Fruit fly (Drosophila melanogaster) whole organism, embryonic: Measurements from ENCODE around the gene TTLL4B.

Experiments
- Abd-B ChIP-seq: fragments of 200-800 bp; sonication (Bioruptor generic); optimal IDR thresholded peaks from 2 replicates; lab custom pipeline; 2018; ENCODE audit warnings: missing biosample characterization, mild to moderate bottlenecking, missing genetic modification characterization, moderate library complexity
- B-H1 ChIP-seq: fragments of 200-800 bp; sonication (Bioruptor generic); IDR thresholded peaks from 3 replicates; pipeline ENCODE4 v1.3.6; 2022; ENCODE audit warnings: missing biosample characterization, missing genetic modification characterization
- CG1024 ChIP-seq: fragments of 200-800 bp; sonication (Bioruptor generic); IDR thresholded peaks from 2 replicates; pipeline ENCODE4 v1.3.6; 2022; ENCODE audit warnings: missing biosample characterization, missing genetic modification characterization
- CG10267 ChIP-seq: fragments of 200-800 bp; sonication (Bioruptor generic); optimal IDR thresholded peaks from 2 replicates; lab custom pipeline; 2018; ENCODE audit warnings: missing biosample characterization, mild to moderate bottlenecking, missing genetic modification characterization, moderate library complexity
- CG11456 ChIP-seq: fragments of 200-800 bp; sonication (Bioruptor generic); IDR thresholded peaks from 3 replicates; pipeline ENCODE4 v1.3.6; 2022; ENCODE audit warnings: missing biosample characterization, missing genetic modification characterization
- CG12219 ChIP-seq: fragments of 200-800 bp; sonication (Bioruptor generic); optimal IDR thresholded peaks from 3 replicates; lab custom pipeline; 2018; ENCODE audit warnings: missing biosample characterization, mild to moderate bottlenecking, missing genetic modification characterization
- CG12236 ChIP-seq: fragments of 200-800 bp; sonication (Bioruptor generic); optimal IDR thresholded peaks from 2 replicates; lab custom pipeline; 2016; ENCODE audit warnings: missing biosample characterization, missing genetic modification characterization
- CG13894 ChIP-seq: fragments of 200-800 bp; sonication (Bioruptor generic); optimal IDR thresholded peaks from 3 replicates; lab custom pipeline; 2018; ENCODE audit warnings: missing biosample characterization, mild to moderate bottlenecking, missing genetic modification characterization, moderate library complexity
- CG14441 ChIP-seq: fragments of 200-800 bp; sonication (Bioruptor generic); IDR thresholded peaks from 2 replicates; pipeline ENCODE4 v1.3.6; 2022; ENCODE audit warnings: missing biosample characterization, missing genetic modification characterization
- CG14860 ChIP-seq: fragments of 200-800 bp; sonication (Bioruptor generic); IDR thresholded peaks from 3 replicates; pipeline ENCODE4 v1.3.6; 2022; ENCODE audit warnings: missing biosample characterization, missing genetic modification characterization; ENCODE audit not compliant: partially characterized antibody
- CG15601 ChIP-seq: fragments of 200-800 bp; sonication (Bioruptor generic); optimal IDR thresholded peaks from 3 replicates; lab custom pipeline; 2019; ENCODE audit warnings: missing biosample characterization, mild to moderate bottlenecking, missing genetic modification characterization, moderate library complexity
- CG17359 ChIP-seq: fragments of 200-800 bp; sonication (Bioruptor generic); optimal IDR thresholded peaks from 3 replicates; lab custom pipeline; 2018; ENCODE audit warnings: missing biosample characterization, mild to moderate bottlenecking, missing genetic modification characterization, moderate library complexity
- CG2199 ChIP-seq: fragments of 200-800 bp; sonication (Bioruptor generic); IDR thresholded peaks from 3 replicates; pipeline ENCODE4 v1.3.6; 2022; ENCODE audit warnings: missing biosample characterization, missing genetic modification characterization
- CG31441 ChIP-seq: fragments of 200-800 bp; sonication (Bioruptor generic); IDR thresholded peaks from 2 replicates; pipeline ENCODE4 v1.3.6; 2022; ENCODE audit warnings: missing biosample characterization, missing genetic modification characterization
- CG33557 ChIP-seq: fragments of 200-800 bp; sonication (Bioruptor generic); optimal IDR thresholded peaks from 2 replicates; lab custom pipeline; 2019; ENCODE audit warnings: missing biosample characterization, mild to moderate bottlenecking, missing genetic modification characterization, moderate library complexity
- CG3407 ChIP-seq: fragments of 200-800 bp; sonication (Bioruptor generic); optimal IDR thresholded peaks from 2 replicates; lab custom pipeline; 2018; ENCODE audit warnings: missing biosample characterization, mild to moderate bottlenecking, missing genetic modification characterization
- CG34224 ChIP-seq: fragments of 200-800 bp; sonication (Bioruptor generic); IDR thresholded peaks from 3 replicates; pipeline ENCODE4 v1.3.6; 2022; ENCODE audit warnings: missing biosample characterization, missing genetic modification characterization; ENCODE audit not compliant: partially characterized antibody
- CG34422 ChIP-seq: fragments of 200-800 bp; sonication (Bioruptor generic); IDR thresholded peaks from 3 replicates; pipeline ENCODE4 v1.3.6; 2022; ENCODE audit warnings: missing biosample characterization, missing genetic modification characterization
- CG4617 ChIP-seq: fragments of 200-800 bp; sonication (Bioruptor generic); optimal IDR thresholded peaks from 3 replicates; lab custom pipeline; 2016; ENCODE audit warnings: missing biosample characterization, missing genetic modification characterization, borderline replicate concordance
- CG5180 ChIP-seq: fragments of 200-800 bp; sonication (Bioruptor generic); optimal IDR thresholded peaks from 3 replicates; lab custom pipeline; 2017; ENCODE audit warnings: missing biosample characterization, missing genetic modification characterization, mild to moderate bottlenecking, moderate library complexity, missing genetic modification reagents
- CG6683 ChIP-seq: fragments of 200-800 bp; sonication (Bioruptor generic); optimal IDR thresholded peaks from 2 replicates; lab custom pipeline; 2017; ENCODE audit warnings: missing biosample characterization, mild to moderate bottlenecking, missing genetic modification characterization, missing genetic modification reagents
- CG8290 ChIP-seq, 3 experiments: fragments of 200-800 bp; sonication (Bioruptor generic); optimal IDR thresholded peaks; 2 replicates each; lab custom pipeline; 2016 to 2019; ENCODE audit warnings: missing biosample characterization in 3 of 3, missing genetic modification characterization in 3 of 3, mild to moderate bottlenecking in 2 of 3, moderate library complexity in 1 of 3
- CG9437 ChIP-seq: fragments of 200-800 bp; sonication (Bioruptor generic); optimal IDR thresholded peaks from 2 replicates; lab custom pipeline; 2018; ENCODE audit warnings: missing biosample characterization, mild to moderate bottlenecking, missing genetic modification characterization
- CG9876 ChIP-seq: fragments of 200-800 bp; sonication (Bioruptor generic); optimal IDR thresholded peaks from 2 replicates; lab custom pipeline; 2016; ENCODE audit warnings: missing biosample characterization, missing genetic modification characterization
- Dip3 ChIP-seq: fragments of 200-800 bp; sonication (Bioruptor generic); optimal IDR thresholded peaks from 3 replicates; lab custom pipeline; 2016; ENCODE audit warnings: missing biosample characterization, missing genetic modification characterization
- Dp ChIP-seq: fragments of 200-800 bp; sonication (Bioruptor generic); optimal IDR thresholded peaks from 2 replicates; lab custom pipeline; 2018; ENCODE audit warnings: missing biosample characterization, mild to moderate bottlenecking, missing genetic modification characterization, moderate library complexity
- ERR ChIP-seq: fragments of 200-800 bp; sonication (Bioruptor generic); optimal IDR thresholded peaks from 2 replicates; lab custom pipeline; 2016; ENCODE audit warnings: missing biosample characterization, missing genetic modification characterization
- HLH3B ChIP-seq: fragments of 200-800 bp; sonication (Bioruptor generic); IDR thresholded peaks from 2 replicates; pipeline ENCODE4 v1.3.6; 2022; ENCODE audit warnings: missing biosample characterization, missing genetic modification characterization
- HLHmδ ChIP-seq: fragments of 200-800 bp; sonication (Bioruptor generic); optimal IDR thresholded peaks from 2 replicates; lab custom pipeline; 2018; ENCODE audit warnings: missing biosample characterization, mild to moderate bottlenecking, missing genetic modification characterization, moderate library complexity
- Lim3 ChIP-seq: fragments of 200-800 bp; sonication (Bioruptor generic); IDR thresholded peaks from 2 replicates; pipeline ENCODE4 v1.3.6; 2022; ENCODE audit warnings: missing biosample characterization, missing genetic modification characterization
- Max ChIP-seq: fragments of 200-800 bp; sonication (Bioruptor generic); optimal IDR thresholded peaks from 2 replicates; lab custom pipeline; 2016; ENCODE audit warnings: missing biosample characterization, mild to moderate bottlenecking, missing genetic modification characterization
- Med ChIP-seq: fragments of 200-800 bp; sonication (Bioruptor generic); peaks from one replicate; lab custom pipeline; 2016; ENCODE audit warnings: missing biosample characterization, missing genetic modification characterization, mild to moderate bottlenecking, inconsistent platforms, moderate library complexity
- Poxn ChIP-seq: fragments of 200-800 bp; sonication (Bioruptor generic); IDR thresholded peaks from 2 replicates; pipeline ENCODE4 v1.3.6; 2022; ENCODE audit warnings: missing biosample characterization, missing genetic modification characterization
- Ptx1 ChIP-seq: fragments of 200-800 bp; sonication (Bioruptor generic); IDR thresholded peaks from 2 replicates; pipeline ENCODE4 v1.3.6; 2022; ENCODE audit warnings: missing biosample characterization, missing genetic modification characterization
- Vsx1 ChIP-seq: fragments of 200-800 bp; sonication (Bioruptor generic); optimal IDR thresholded peaks from 2 replicates; lab custom pipeline; 2017; ENCODE audit warnings: missing biosample characterization, mild to moderate bottlenecking, missing genetic modification characterization, missing genetic modification reagents
- ac ChIP-seq: fragments of 200-800 bp; sonication (Bioruptor generic); optimal IDR thresholded peaks from 3 replicates; lab custom pipeline; 2017; ENCODE audit warnings: missing biosample characterization, mild to moderate bottlenecking, missing genetic modification characterization
- aop ChIP-seq: fragments of 200-800 bp; sonication (Bioruptor generic); IDR thresholded peaks from 2 replicates; pipeline ENCODE4 v1.3.6; 2022; ENCODE audit warnings: missing biosample characterization, missing genetic modification characterization
- corto ChIP-seq: fragments of 200-800 bp; sonication (Bioruptor generic); optimal IDR thresholded peaks from 2 replicates; lab custom pipeline; 2016; ENCODE audit warnings: missing biosample characterization, mild to moderate bottlenecking, missing genetic modification characterization, moderate library complexity
- da ChIP-seq: fragments of 200-800 bp; sonication (Bioruptor generic); optimal IDR thresholded peaks from 2 replicates; lab custom pipeline; 2016; ENCODE audit warnings: missing biosample characterization, missing genetic modification characterization
- fd96Cb ChIP-seq: fragments of 200-800 bp; sonication (Bioruptor generic); optimal IDR thresholded peaks from 2 replicates; lab custom pipeline; 2018; ENCODE audit warnings: missing biosample characterization, mild to moderate bottlenecking, missing genetic modification characterization, moderate library complexity
- fru ChIP-seq: fragments of >200 bp; optimal IDR thresholded peaks from 2 replicates; lab custom pipeline; 2017
- gt ChIP-seq: fragments of 200-800 bp; sonication (Bioruptor generic); IDR thresholded peaks from 2 replicates; pipeline ENCODE4 v1.3.6; 2022; ENCODE audit warnings: missing biosample characterization, missing genetic modification characterization
- ham ChIP-seq: fragments of 200-800 bp; sonication (Bioruptor generic); IDR thresholded peaks from 2 replicates; pipeline ENCODE4 v1.3.6; 2022; ENCODE audit warnings: missing biosample characterization, missing genetic modification characterization
- mam ChIP-seq: fragments of 200-800 bp; sonication (Bioruptor generic); optimal IDR thresholded peaks from 3 replicates; lab custom pipeline; 2016; ENCODE audit warnings: missing biosample characterization, missing genetic modification characterization
- mld ChIP-seq: fragments of 200-800 bp; sonication (Bioruptor generic); IDR thresholded peaks from 3 replicates; pipeline ENCODE4 v1.3.6; 2022; ENCODE audit warnings: missing biosample characterization, missing genetic modification characterization; ENCODE audit not compliant: partially characterized antibody
- otp ChIP-seq: fragments of 200-800 bp; sonication (Bioruptor generic); IDR thresholded peaks from 3 replicates; pipeline ENCODE4, ENCODE4 v1.3.6; 2022; ENCODE audit warnings: missing biosample characterization, missing genetic modification characterization
- pb ChIP-seq: fragments of 200-800 bp; sonication (Bioruptor generic); optimal IDR thresholded peaks from 3 replicates; lab custom pipeline; 2016; ENCODE audit warnings: missing biosample characterization, missing genetic modification characterization
- pnt ChIP-seq: fragments of 200-800 bp; sonication (Bioruptor generic); optimal IDR thresholded peaks from 3 replicates; lab custom pipeline; 2016; ENCODE audit warnings: missing biosample characterization, missing genetic modification characterization
- ranshi ChIP-seq: fragments of 200-800 bp; sonication (Bioruptor generic); IDR thresholded peaks from 2 replicates; pipeline ENCODE4 v1.3.6; 2022; ENCODE audit warnings: missing biosample characterization, missing genetic modification characterization
- sna ChIP-seq: fragments of 200-800 bp; sonication (Bioruptor generic); IDR thresholded peaks from 2 replicates; pipeline ENCODE4 v1.3.6; 2022; ENCODE audit warnings: missing biosample characterization, missing genetic modification characterization; ENCODE audit not compliant: partially characterized antibody

Gene TTLL4B

DNA sequence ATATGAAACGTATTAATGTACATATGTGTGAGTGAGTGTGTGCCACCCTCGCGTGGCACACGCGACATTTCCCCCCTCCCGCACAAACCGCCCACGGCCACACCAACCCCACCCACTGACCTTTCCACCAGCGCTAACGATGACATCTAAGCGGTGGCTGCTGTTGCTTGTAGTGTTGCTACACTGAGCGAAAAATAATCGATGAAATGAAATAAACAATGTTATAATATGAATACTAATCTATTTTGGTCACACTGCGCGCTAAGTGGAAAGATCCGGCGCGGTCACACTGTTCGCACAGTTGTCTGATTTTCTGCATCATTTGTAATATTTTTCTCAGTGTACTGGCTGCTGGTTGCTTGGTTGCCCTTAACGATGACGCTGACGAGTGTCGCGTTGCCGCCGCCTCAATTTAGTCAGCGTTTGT lies 30.2 kb upstream of the TTLL4B start (continued):
- TF ChIP-seq CG31441 = peak; percentile 98
- peak; percentile 98 for TF ChIP-seq CG3407 (GFP tag; lab: Kevin White, UChicago)
- TF ChIP-seq CG5180 (GFP tag; lab: Kevin White, UChicago) = peak; percentile 85
- peak; percentile 74 for TF ChIP-seq Dip3 (GFP tag; lab: Kevin White, UChicago)
- TF ChIP-seq Dp (GFP tag; lab: Kevin White, UChicago) = peak; percentile 16
- TF ChIP-seq otp (GFP tag; lab: Robert Waterston, UW) = peak; percentile 97
- peak; percentile 40 for TF ChIP-seq CG13894 (tag; lab: Kevin White, UChicago)
- no peak; the same call in 2 of the 3 replicates for TF ChIP-seq CG34224 (GFP tag; lab: Robert Waterston, UW)
- TF ChIP-seq CG12219 (GFP tag; lab: Kevin White, UChicago) = peak; percentile 97
- TF ChIP-seq CG1024 (GFP tag; lab: Robert Waterston, UW) = peak; percentile 95
- peak; percentile 82 for TF ChIP-seq CG6683 (GFP tag; lab: Kevin White, UChicago)
- TF ChIP-seq fru = no peak
- peak; percentile 96 for TF ChIP-seq Abd-B (GFP tag; lab: Kevin White, UChicago)
- TF ChIP-seq CG11456 (GFP tag; lab: Robert Waterston, UW) = peak; percentile 94
- peak; percentile 92 for TF ChIP-seq da (GFP tag; lab: Kevin White, UChicago)
- peak; percentile 99 for TF ChIP-seq Med
- TF ChIP-seq pb (GFP tag; lab: Kevin White, UChicago) = peak; percentile 94
- peak; percentile 97 for TF ChIP-seq CG34422 (GFP tag; lab: Robert Waterston, UW)
- TF ChIP-seq ac = peak; percentile 98
- TF ChIP-seq CG8290 (GFP tag; optimal IDR thresholded peaks at IDR 0.05; lab: Kevin White, UChicago) = peak; percentile 97
- TF ChIP-seq CG8290 (tag; optimal IDR thresholded peaks at IDR 0.05; lab: Kevin White, UChicago) = peak; percentile 84 to 97
- peak; percentile 96 for TF ChIP-seq CG33557
- peak; percentile 83 for TF ChIP-seq aop (GFP tag; lab: Robert Waterston, UW)
- TF ChIP-seq CG10267 (tag; lab: Kevin White, UChicago) = peak; percentile 94
- peak; percentile 97 for TF ChIP-seq CG17359 (tag; lab: Kevin White, UChicago)
- TF ChIP-seq Max (GFP tag; lab: Kevin White, UChicago) = peak; percentile 95
- peak; percentile 95 for TF ChIP-seq ranshi (GFP tag; lab: Robert Waterston, UW)
- TF ChIP-seq corto (GFP tag; lab: Kevin White, UChicago) = no peak
- peak; percentile 98 for TF ChIP-seq pnt (GFP tag; lab: Kevin White, UChicago)
- TF ChIP-seq sna (GFP tag; lab: Robert Waterston, UW) = no peak
- TF ChIP-seq Lim3 (GFP tag; lab: Robert Waterston, UW) = peak; percentile 77
- peak; percentile 93 for TF ChIP-seq mam (GFP tag; lab: Kevin White, UChicago)
- TF ChIP-seq CG9437 = peak; percentile 82
- no peak for TF ChIP-seq CG14860 (GFP tag; lab: Robert Waterston, UW)
- peak; percentile 96 for TF ChIP-seq Ptx1 (GFP tag; lab: Robert Waterston, UW)
- no peak for TF ChIP-seq mld (GFP tag; lab: Robert Waterston, UW)
- TF ChIP-seq Poxn (GFP tag; lab: Robert Waterston, UW) = peak; percentile 53; the same call in 1 of the 2 replicates
- TF ChIP-seq CG2199 (GFP tag; lab: Robert Waterston, UW) = peak; percentile 97
- peak; percentile 94 for TF ChIP-seq CG14441
- TF ChIP-seq CG12236 (GFP tag; lab: Kevin White, UChicago) = peak; percentile 97
- TF ChIP-seq CG15601 (tag; lab: Kevin White, UChicago) = peak; percentile 96
- TF ChIP-seq CG9876 (GFP tag; lab: Kevin White, UChicago) = peak; percentile 91
- peak; percentile 91 for TF ChIP-seq Vsx1 (GFP tag; lab: Kevin White, UChicago)
- TF ChIP-seq HLH3B = peak; percentile 96
- peak; percentile 90 for TF ChIP-seq ERR (GFP tag; lab: Kevin White, UChicago)
- 0 out of 2 replicates have a peak, but pooled peaks have one; percentile 28 for TF ChIP-seq ham (GFP tag; lab: Robert Waterston, UW)
- TF ChIP-seq CG4617 (GFP tag; lab: Kevin White, UChicago) = peak; percentile 94
- peak; percentile 95 for TF ChIP-seq HLHmδ (GFP tag; lab: Kevin White, UChicago)
- peak; percentile 90 for TF ChIP-seq B-H1 (GFP tag; lab: Robert Waterston, UW)
- peak; percentile 93 for TF ChIP-seq gt
- peak; percentile 98 for TF ChIP-seq fd96Cb (tag; lab: Kevin White, UChicago)
